Fruit fly (Drosophila melanogaster) whole organism, embryonic: Measurements from ENCODE around the gene CG5618.
A peak's percentile ranks its signal among the peaks of the same experiment; 100 is the strongest.

Experiments
- CG10147 ChIP-seq: fragments of 200-800 bp; sonication (Bioruptor generic); optimal IDR thresholded peaks from 2 replicates; lab custom pipeline; 2019; ENCODE audit warnings: missing biosample characterization, mild to moderate bottlenecking, missing genetic modification characterization, moderate library complexity
- CG10267 ChIP-seq: fragments of 200-800 bp; sonication (Bioruptor generic); optimal IDR thresholded peaks from 2 replicates; lab custom pipeline; 2018; ENCODE audit warnings: missing biosample characterization, mild to moderate bottlenecking, missing genetic modification characterization, moderate library complexity
- CG12071 ChIP-seq: fragments of 200-800 bp; sonication (Bioruptor generic); optimal IDR thresholded peaks from 3 replicates; lab custom pipeline; 2018; ENCODE audit warnings: missing biosample characterization, mild to moderate bottlenecking, missing genetic modification characterization
- CG13287 ChIP-seq: fragments of 200-800 bp; sonication (Bioruptor generic); IDR thresholded peaks from 2 replicates; pipeline ENCODE4 v1.3.6; 2022; ENCODE audit warnings: missing biosample characterization, missing genetic modification characterization; ENCODE audit not compliant: partially characterized antibody
- CG15011 ChIP-seq: fragments of 200-800 bp; sonication (Bioruptor generic); optimal IDR thresholded peaks from 3 replicates; lab custom pipeline; 2018; ENCODE audit warnings: missing biosample characterization, mild to moderate bottlenecking, missing genetic modification characterization
- CG15514 ChIP-seq: fragments of 200-800 bp; sonication (Bioruptor generic); optimal IDR thresholded peaks from 3 replicates; lab custom pipeline; 2017; ENCODE audit warnings: missing biosample characterization, missing genetic modification characterization, mild to moderate bottlenecking, moderate library complexity, missing genetic modification reagents
- CG16813 ChIP-seq: fragments of 200-800 bp; sonication (Bioruptor generic); IDR thresholded peaks from 3 replicates; pipeline ENCODE4 v1.3.6; 2022; ENCODE audit warnings: missing biosample characterization, missing genetic modification characterization; ENCODE audit not compliant: partially characterized antibody
- CG17186 ChIP-seq: fragments of 200-800 bp; sonication (Bioruptor generic); optimal IDR thresholded peaks from 3 replicates; lab custom pipeline; 2017; ENCODE audit warnings: missing biosample characterization, missing genetic modification reagents, missing genetic modification characterization
- CG18011 ChIP-seq: fragments of 200-800 bp; sonication (Bioruptor generic); optimal IDR thresholded peaks from 2 replicates; lab custom pipeline; 2017; ENCODE audit warnings: missing biosample characterization, missing genetic modification characterization, mild to moderate bottlenecking, moderate library complexity, missing genotype
- CG18476 ChIP-seq: fragments of 200-800 bp; sonication (Bioruptor generic); optimal IDR thresholded peaks from 2 replicates; lab custom pipeline; 2016; ENCODE audit warnings: missing biosample characterization, mild to moderate bottlenecking, missing genetic modification characterization
- CG2116 ChIP-seq: fragments of 200-800 bp; sonication (Bioruptor generic); optimal IDR thresholded peaks from 3 replicates; lab custom pipeline; 2018; ENCODE audit warnings: missing biosample characterization, mild to moderate bottlenecking, missing genetic modification characterization
- CG31224 ChIP-seq: fragments of 200-800 bp; sonication (Bioruptor generic); IDR thresholded peaks from 2 replicates; pipeline ENCODE4 v1.3.6; 2022; ENCODE audit warnings: missing biosample characterization, missing genetic modification characterization
- CG34224 ChIP-seq: fragments of 200-800 bp; sonication (Bioruptor generic); IDR thresholded peaks from 3 replicates; pipeline ENCODE4 v1.3.6; 2022; ENCODE audit warnings: missing biosample characterization, missing genetic modification characterization; ENCODE audit not compliant: partially characterized antibody
- CG3847 ChIP-seq: fragments of 200-800 bp; sonication (Bioruptor generic); IDR thresholded peaks from 2 replicates; pipeline ENCODE4 v1.3.6; 2022; ENCODE audit warnings: missing biosample characterization, missing genetic modification characterization
- CG43689 ChIP-seq: fragments of 200-800 bp; sonication (Bioruptor generic); IDR thresholded peaks from 2 replicates; pipeline ENCODE4 v1.3.6; 2022; ENCODE audit warnings: missing biosample characterization, missing genetic modification characterization
- CG6791 ChIP-seq: fragments of 200-800 bp; sonication (Bioruptor generic); IDR thresholded peaks from 3 replicates; pipeline ENCODE4 v1.3.6; 2022; ENCODE audit warnings: missing biosample characterization, missing genetic modification characterization; ENCODE audit not compliant: partially characterized antibody
- CG7556 ChIP-seq: fragments of 200-800 bp; sonication (Bioruptor generic); optimal IDR thresholded peaks from 2 replicates; lab custom pipeline; 2017; ENCODE audit warnings: missing biosample characterization, mild to moderate bottlenecking, missing genetic modification characterization
- CG8944 ChIP-seq: fragments of 200-800 bp; sonication (Bioruptor generic); optimal IDR thresholded peaks from 3 replicates; lab custom pipeline; 2016; ENCODE audit warnings: missing biosample characterization, missing genetic modification characterization
- CTCF ChIP-seq: fragments of 200-800 bp; sonication (Bioruptor generic); optimal IDR thresholded peaks from 2 replicates; lab custom pipeline; 2017; ENCODE audit warnings: missing biosample characterization, mild to moderate bottlenecking, missing genetic modification characterization, moderate library complexity
- Doc3 ChIP-seq: fragments of 200-800 bp; sonication (Bioruptor generic); IDR thresholded peaks from 3 replicates; pipeline ENCODE4 v1.3.6; 2022; ENCODE audit warnings: missing biosample characterization, missing genetic modification characterization; ENCODE audit not compliant: partially characterized antibody
- Dp ChIP-seq: fragments of 200-800 bp; sonication (Bioruptor generic); optimal IDR thresholded peaks from 2 replicates; lab custom pipeline; 2018; ENCODE audit warnings: missing biosample characterization, mild to moderate bottlenecking, missing genetic modification characterization, moderate library complexity
- E2f1 ChIP-seq: fragments of 200-800 bp; sonication (Bioruptor generic); IDR thresholded peaks from 2 replicates; pipeline ENCODE4 v1.3.6; 2022; ENCODE audit warnings: missing biosample characterization, missing genetic modification characterization
- E2f2 ChIP-seq: fragments of 200-800 bp; sonication (Bioruptor generic); IDR thresholded peaks from 2 replicates; pipeline ENCODE4 v1.3.6; 2022; ENCODE audit warnings: missing biosample characterization, missing genetic modification characterization
- GATAe ChIP-seq: fragments of 200-800 bp; sonication (Bioruptor generic); conservative IDR thresholded peaks from 2 replicates; pipeline ENCODE4 v1.3.6; 2022; ENCODE audit warnings: missing biosample characterization, missing genetic modification characterization
- HLH4C ChIP-seq: fragments of 200-800 bp; sonication (Bioruptor generic); IDR thresholded peaks from 3 replicates; pipeline ENCODE4 v1.3.6; 2022; ENCODE audit warnings: missing biosample characterization, missing genetic modification characterization; ENCODE audit not compliant: partially characterized antibody
- Hey ChIP-seq: fragments of 200-800 bp; sonication (Bioruptor generic); optimal IDR thresholded peaks from 3 replicates; lab custom pipeline; 2018; ENCODE audit warnings: missing biosample characterization, mild to moderate bottlenecking, missing genetic modification characterization
- MESR4 ChIP-seq: fragments of 200-800 bp; sonication (Bioruptor generic); optimal IDR thresholded peaks from 2 replicates; lab custom pipeline; 2018; ENCODE audit warnings: missing biosample characterization, mild to moderate bottlenecking, missing genetic modification characterization, moderate library complexity
- Myb ChIP-seq: fragments of 200-800 bp; sonication (Bioruptor generic); optimal IDR thresholded peaks from 2 replicates; lab custom pipeline; 2016; ENCODE audit warnings: missing biosample characterization, missing genetic modification characterization
- Sox102F ChIP-seq: fragments of 200-800 bp; sonication (Bioruptor generic); optimal IDR thresholded peaks from 2 replicates; lab custom pipeline; 2018; ENCODE audit warnings: missing biosample characterization, mild to moderate bottlenecking, missing genetic modification characterization, moderate library complexity
- Sry-δ ChIP-seq: fragments of 200-800 bp; sonication (Bioruptor generic); optimal IDR thresholded peaks from 2 replicates; lab custom pipeline; 2016; ENCODE audit warnings: missing biosample characterization, missing genetic modification characterization
- amos ChIP-seq: fragments of 200-800 bp; sonication (Bioruptor generic); IDR thresholded peaks from 2 replicates; pipeline ENCODE4 v1.3.6; 2022; ENCODE audit warnings: missing biosample characterization, missing genetic modification characterization; ENCODE audit not compliant: partially characterized antibody
- ato ChIP-seq: fragments of 200-800 bp; sonication (Bioruptor generic); IDR thresholded peaks from 2 replicates; pipeline ENCODE4 v1.3.6; 2022; ENCODE audit warnings: missing biosample characterization, missing genetic modification characterization; ENCODE audit not compliant: partially characterized antibody
- bbx ChIP-seq: fragments of 200-800 bp; sonication (Bioruptor generic); IDR thresholded peaks from 2 replicates; pipeline ENCODE4 v1.3.6; 2022; ENCODE audit warnings: missing biosample characterization, missing genetic modification characterization; ENCODE audit not compliant: partially characterized antibody
- cwo ChIP-seq: fragments of 200-800 bp; sonication (Bioruptor generic); optimal IDR thresholded peaks from 3 replicates; lab custom pipeline; 2017; ENCODE audit warnings: missing biosample characterization, missing genetic modification characterization, mild to moderate bottlenecking, moderate library complexity, missing genetic modification reagents
- en ChIP-seq: fragments of 200-800 bp; sonication (Bioruptor generic); optimal IDR thresholded peaks from 2 replicates; lab custom pipeline; 2016; ENCODE audit warnings: missing biosample characterization, missing genetic modification characterization
- ewg ChIP-seq: fragments of 200-800 bp; sonication (Bioruptor generic); optimal IDR thresholded peaks from 3 replicates; lab custom pipeline; 2017; ENCODE audit warnings: mild to moderate bottlenecking, missing biosample characterization, missing genetic modification reagents, missing genetic modification characterization
- exex ChIP-seq: fragments of 200-800 bp; sonication (Bioruptor generic); optimal IDR thresholded peaks from 4 replicates; lab custom pipeline; 2018; ENCODE audit warnings: missing biosample characterization, mild to moderate bottlenecking, missing genetic modification characterization, moderate library complexity
- hbn ChIP-seq: fragments of 200-800 bp; sonication (Bioruptor generic); IDR thresholded peaks from 2 replicates; pipeline ENCODE4 v1.3.6; 2022; ENCODE audit warnings: missing biosample characterization, missing genetic modification characterization; ENCODE audit not compliant: partially characterized antibody
- inv ChIP-seq: fragments of 200-800 bp; sonication (Bioruptor generic); IDR thresholded peaks from 2 replicates; pipeline ENCODE4 v1.3.6; 2022; ENCODE audit warnings: missing biosample characterization, missing genetic modification characterization; ENCODE audit not compliant: partially characterized antibody
- knrl ChIP-seq: fragments of 200-800 bp; sonication (Bioruptor generic); IDR thresholded peaks from 3 replicates; pipeline ENCODE4 v1.3.6; 2022; ENCODE audit warnings: missing biosample characterization, missing genetic modification characterization; ENCODE audit not compliant: partially characterized antibody
- mirr ChIP-seq: fragments of 200-800 bp; sonication (Bioruptor generic); optimal IDR thresholded peaks from 3 replicates; lab custom pipeline; 2018; ENCODE audit warnings: missing biosample characterization, mild to moderate bottlenecking, missing genetic modification characterization
- pzg ChIP-seq: fragments of 200-800 bp; sonication (Bioruptor generic); optimal IDR thresholded peaks from 3 replicates; lab custom pipeline; 2018; ENCODE audit warnings: missing biosample characterization, mild to moderate bottlenecking, missing genetic modification characterization, moderate library complexity
- shn ChIP-seq: fragments of 200-800 bp; sonication (Bioruptor generic); optimal IDR thresholded peaks from 3 replicates; lab custom pipeline; 2016; ENCODE audit warnings: missing biosample characterization, missing genetic modification characterization
- sug ChIP-seq: fragments of 200-800 bp; optimal IDR thresholded peaks from 2 replicates; lab custom pipeline; 2019; ENCODE audit warnings: missing biosample characterization, mild to moderate bottlenecking, missing genetic modification characterization, moderate library complexity
- tna ChIP-seq: fragments of 200-800 bp; sonication (Bioruptor generic); IDR thresholded peaks from 2 replicates; pipeline ENCODE4 v1.3.6; 2022; ENCODE audit warnings: missing biosample characterization, missing genetic modification characterization; ENCODE audit not compliant: partially characterized antibody
- trem ChIP-seq: fragments of 200-800 bp; optimal IDR thresholded peaks from 3 replicates; lab custom pipeline; 2019; ENCODE audit warnings: missing biosample characterization, mild to moderate bottlenecking, missing genetic modification characterization, moderate library complexity
- ttk ChIP-seq: fragments of 200-800 bp; sonication (Bioruptor generic); IDR thresholded peaks from 2 replicates; pipeline ENCODE4 v2.1.2; 2022; ENCODE audit warnings: missing biosample characterization, missing genetic modification characterization
- wek ChIP-seq: fragments of 200-800 bp; sonication (Bioruptor generic); optimal IDR thresholded peaks from 3 replicates; lab custom pipeline; 2018; ENCODE audit warnings: missing biosample characterization, mild to moderate bottlenecking, missing genetic modification characterization, moderate library complexity
- zen2 ChIP-seq: fragments of 200-800 bp; sonication (Bioruptor generic); IDR thresholded peaks from 3 replicates; pipeline ENCODE4 v1.3.6; 2022; ENCODE audit warnings: missing biosample characterization, missing genetic modification characterization; ENCODE audit not compliant: partially characterized antibody
- zf30C ChIP-seq: fragments of 200-800 bp; sonication (Bioruptor generic); optimal IDR thresholded peaks from 3 replicates; lab custom pipeline; 2018; ENCODE audit warnings: missing biosample characterization, mild to moderate bottlenecking, missing genetic modification characterization

Gene CG5618

dm6 chr3L:20361389-20361788 is 8.1 kb downstream of the CG5618 start, which contains the start of gene Prim2 (continued):
- TF ChIP-seq CG15514 (GFP tag; lab: Kevin White, UChicago) (peak; percentile 18), bbx (GFP tag; lab: Robert Waterston, UW) (peak; percentile 68), CG13287 (GFP tag; lab: Robert Waterston, UW) (peak; percentile 79), CG17186 (GFP tag; lab: Kevin White, UChicago) (peak; percentile 39), tna (GFP tag; lab: Robert Waterston, UW) (peak; percentile 43; the same call in 1 of the 2 replicates), CG6791 (GFP tag; lab: Robert Waterston, UW) (peak; percentile 69), MESR4 (GFP tag; lab: Kevin White, UChicago) (peak; percentile 12), CG2116 (peak; percentile 61), CG7556 (GFP tag; lab: Kevin White, UChicago) (no peak), Myb (GFP tag; lab: Kevin White, UChicago) (peak; percentile 93), Sox102F (GFP tag; lab: Kevin White, UChicago) (no peak), E2f2 (GFP tag; lab: Robert Waterston, UW) (peak; percentile 90), inv (GFP tag; lab: Robert Waterston, UW) (peak; percentile 13; the same call in 1 of the 2 replicates), shn (GFP tag; lab: Kevin White, UChicago) (no peak), ato (GFP tag; lab: Robert Waterston, UW) (peak; percentile 39; the same call in 1 of the 2 replicates), ttk (GFP tag; lab: Robert Waterston, UW) (no peak), knrl (peak; percentile 65; the same call in 2 of the 3 replicates), amos (GFP tag; lab: Robert Waterston, UW) (peak; percentile 69), zen2 (GFP tag; lab: Robert Waterston, UW) (peak; percentile 61; the same call in 2 of the 3 replicates), hbn (GFP tag; lab: Robert Waterston, UW) (peak; percentile 54), CG18476 (no peak), HLH4C (peak; percentile 44; the same call in 1 of the 3 replicates), CG3847 (GFP tag; lab: Robert Waterston, UW) (no peak), Sry-δ (GFP tag; lab: Kevin White, UChicago) (peak; percentile 88), CG18011 (GFP tag; lab: Kevin White, UChicago) (no peak), pzg (GFP tag; lab: Kevin White, UChicago) (peak; percentile 58), wek (GFP tag; lab: Kevin White, UChicago) (no peak), ewg (peak; percentile 78), trem (tag; lab: Kevin White, UChicago) (peak; percentile 81), CG12071 (GFP tag; lab: Kevin White, UChicago) (no peak), CG10267 (tag; lab: Kevin White, UChicago) (peak; percentile 21), CG34224 (GFP tag; lab: Robert Waterston, UW) (peak; percentile 69), CTCF (GFP tag; lab: Kevin White, UChicago) (peak; percentile 63), CG16813 (GFP tag; lab: Robert Waterston, UW) (peak; percentile 59), CG10147 (GFP tag; lab: Kevin White, UChicago) (no peak), Dp (peak; percentile 89), zf30C (no peak), E2f1 (GFP tag; lab: Robert Waterston, UW) (peak; percentile 87)

dm6 chr3L:20366074-20366473 is 12.8 kb downstream of the CG5618 start:
- TF ChIP-seq Doc3 (GFP tag; lab: Robert Waterston, UW): no peak
- peak; percentile 75 for TF ChIP-seq sug (tag; lab: Kevin White, UChicago)
- TF ChIP-seq en (GFP tag; lab: Kevin White, UChicago): no peak
- peak; percentile 48; the same call in 1 of the 2 replicates for TF ChIP-seq GATAe
- peak; percentile 64 for TF ChIP-seq Hey (tag; lab: Kevin White, UChicago)
- peak; percentile 57 for TF ChIP-seq cwo (GFP tag; lab: Kevin White, UChicago)
- peak; percentile 91 for TF ChIP-seq exex
- TF ChIP-seq mirr: peak; percentile 20
- no peak for TF ChIP-seq CG15011 (GFP tag; lab: Kevin White, UChicago)
- no peak for TF ChIP-seq CG8944 (GFP tag; lab: Kevin White, UChicago)
- peak; percentile 72 for TF ChIP-seq CG31224 (GFP tag; lab: Robert Waterston, UW)
- TF ChIP-seq CG43689 (GFP tag; lab: Robert Waterston, UW): no peak
